Worm (Caenorhabditis elegans) whole organism, L4 larva: ENCODE data around the gene atad-3.

Experiments
- F49E8.2 ChIP-seq: sonication (generic microtip); optimal IDR thresholded peaks from 2 replicates; lab custom pipeline; 2016; ENCODE audit warnings: missing compliant biosample characterization, mild to moderate bottlenecking, missing genetic modification characterization, borderline replicate concordance
- T20F7.1 ChIP-seq: fragments of 200-800 bp; sonication (Bioruptor generic); optimal IDR thresholded peaks from 2 replicates; lab custom pipeline; 2018; ENCODE audit warnings: mild to moderate bottlenecking, missing genetic modification characterization, missing compliant biosample characterization
- T26A8.4 ChIP-seq: fragments of 200-800 bp; sonication (Bioruptor generic); IDR thresholded peaks from 2 replicates; pipeline ENCODE4 v1.3.6; 2022; ENCODE audit warnings: missing genetic modification characterization, missing compliant biosample characterization
- aha-1 ChIP-seq: fragments of 150-350 bp; peaks from one replicate; lab custom pipeline; 2014; ENCODE audit warnings: missing biosample characterization, missing genetic modification characterization
- aly-2 ChIP-seq: sonication (generic microtip); optimal IDR thresholded peaks from 2 replicates; lab custom pipeline; 2018; ENCODE audit warnings: missing biosample characterization, missing genetic modification characterization
- ama-1 ChIP-seq: fragments of 150-350 bp; optimal IDR thresholded peaks from 2 replicates; lab custom pipeline; 2014; ENCODE audit warnings: inconsistent platforms, mixed read lengths
- arid-1 ChIP-seq: fragments of 200-800 bp; sonication (Bioruptor generic); conservative IDR thresholded peaks from 2 replicates; pipeline ENCODE4 v1.3.6; 2022; ENCODE audit warnings: missing genetic modification reagents, missing genetic modification characterization, missing compliant biosample characterization
- ceh-20 ChIP-seq: fragments of 200-800 bp; sonication (Bioruptor generic); IDR thresholded peaks from 2 replicates; pipeline ENCODE4 v1.3.6; 2022; ENCODE audit warnings: missing genetic modification reagents, missing genetic modification characterization, missing compliant biosample characterization
- ces-1 ChIP-seq: fragments of 150-350 bp; sonication (generic microtip); optimal IDR thresholded peaks from 4 replicates; lab custom pipeline; 2014; ENCODE audit warnings: missing biosample characterization, missing genetic modification reagents, missing genetic modification characterization
- ctbp-1 ChIP-seq: fragments of 200-800 bp; sonication (Bioruptor generic); IDR thresholded peaks from 2 replicates; pipeline ENCODE4 v1.3.6; 2022; ENCODE audit warnings: missing genetic modification reagents, missing genetic modification characterization, missing compliant biosample characterization
- daf-12 ChIP-seq: fragments of 150-350 bp; optimal IDR thresholded peaks from 2 replicates; lab custom pipeline; 2014; ENCODE audit warnings: missing biosample characterization, missing genetic modification reagents, missing genetic modification characterization
- dmd-6 ChIP-seq: fragments of 200-800 bp; sonication (Bioruptor generic); IDR thresholded peaks from 2 replicates; pipeline ENCODE4 v1.3.6; 2022; ENCODE audit warnings: missing genetic modification reagents, missing genetic modification characterization, missing compliant biosample characterization
- dpl-1 ChIP-seq: fragments of 150-350 bp; optimal IDR thresholded peaks from 2 replicates; lab custom pipeline; 2014; ENCODE audit warnings: missing biosample characterization, missing genetic modification reagents, missing genetic modification characterization
- egl-27 ChIP-seq: sonication (generic microtip); optimal IDR thresholded peaks from 3 replicates; lab custom pipeline; 2017; ENCODE audit warnings: missing biosample characterization, missing genetic modification reagents, missing genetic modification characterization
- fkh-10 ChIP-seq: fragments of 150-350 bp; optimal IDR thresholded peaks from 2 replicates; lab custom pipeline; 2014; ENCODE audit warnings: missing biosample characterization, missing genetic modification reagents, missing genetic modification characterization
- hlh-30 ChIP-seq: sonication (generic microtip); optimal IDR thresholded peaks from 2 replicates; lab custom pipeline; 2017; ENCODE audit warnings: antibody characterized with exemption, mild to moderate bottlenecking, missing genetic modification characterization, missing compliant biosample characterization; ENCODE audit not compliant: insufficient read depth
- jun-1 ChIP-seq: fragments of 150-350 bp; optimal IDR thresholded peaks from 2 replicates; lab custom pipeline; 2014; ENCODE audit warnings: missing biosample characterization, missing genetic modification reagents, missing genetic modification characterization
- lin-38 ChIP-seq: fragments of 200-800 bp; sonication (Bioruptor generic); IDR thresholded peaks from 2 replicates; pipeline ENCODE4 v1.3.6; 2022; ENCODE audit warnings: missing genetic modification reagents, missing genetic modification characterization, missing compliant biosample characterization
- lsy-2 ChIP-seq, 2 experiments: fragments of 150-350 bp in 1 of 2; sonication (generic microtip) in 1 of 2; optimal IDR thresholded peaks; 2 replicates each; lab custom pipeline; 2014 to 2017; ENCODE audit warnings: missing biosample characterization in 2 of 2, missing genetic modification characterization in 2 of 2
- madf-9 ChIP-seq: fragments of 200-800 bp; sonication (Bioruptor generic); conservative IDR thresholded peaks from 2 replicates; pipeline ENCODE4 v1.3.6; 2022; ENCODE audit warnings: missing genetic modification reagents, missing genetic modification characterization, missing compliant biosample characterization
- mdt-29 ChIP-seq: fragments of 200-800 bp; sonication (Bioruptor generic); IDR thresholded peaks from 2 replicates; pipeline ENCODE4 v1.3.6; 2022; ENCODE audit warnings: missing genetic modification reagents, missing genetic modification characterization, missing compliant biosample characterization
- mep-1 ChIP-seq: fragments of 150-350 bp; sonication (generic microtip); optimal IDR thresholded peaks from 3 replicates; lab custom pipeline; 2014; ENCODE audit warnings: missing biosample characterization, missing genetic modification characterization
- nhr-11 ChIP-seq: fragments of 150-350 bp; optimal IDR thresholded peaks from 2 replicates; lab custom pipeline; 2014; ENCODE audit warnings: missing biosample characterization, missing genetic modification characterization
- nhr-25 ChIP-seq: sonication (generic microtip); optimal IDR thresholded peaks from 2 replicates; lab custom pipeline; 2017; ENCODE audit warnings: missing genetic modification characterization, mild to moderate bottlenecking, missing compliant biosample characterization, antibody characterized with exemption, moderate library complexity, borderline replicate concordance; ENCODE audit not compliant: insufficient read depth
- pqm-1 ChIP-seq: sonication (generic microtip); optimal IDR thresholded peaks from 2 replicates; lab custom pipeline; 2017; ENCODE audit warnings: missing biosample characterization, missing genetic modification characterization
- rbr-2 ChIP-seq: sonication (generic microtip); optimal IDR thresholded peaks from 2 replicates; lab custom pipeline; 2016; ENCODE audit warnings: missing genotype, missing genetic modification characterization, missing compliant biosample characterization
- saeg-2 ChIP-seq: fragments of 200-800 bp; sonication (Bioruptor generic); IDR thresholded peaks from 2 replicates; pipeline ENCODE4 v1.3.6; 2022; ENCODE audit warnings: missing genetic modification reagents, missing genetic modification characterization, missing compliant biosample characterization
- skn-1 ChIP-seq: fragments of 150-350 bp; optimal IDR thresholded peaks from 2 replicates; lab custom pipeline; 2014; ENCODE audit warnings: missing biosample characterization, missing genetic modification characterization
- tra-1 ChIP-seq: fragments of 200-800 bp; sonication (Bioruptor generic); IDR thresholded peaks from 2 replicates; pipeline ENCODE4 v1.3.6; 2022; ENCODE audit warnings: missing genetic modification reagents, missing genetic modification characterization, missing compliant biosample characterization
- unc-62 ChIP-seq, 3 experiments: fragments of 150-350 bp in 1 of 3; sonication (generic microtip); optimal IDR thresholded peaks in 2 of 3; peaks in 1 of 3; 1 replicate in 1 of 3; 2 replicates in 2 of 3; lab custom pipeline; 2014 to 2017; ENCODE audit warnings: missing biosample characterization in 3 of 3, missing genetic modification characterization in 3 of 3, missing genetic modification reagents in 3 of 3, missing genotype in 1 of 3
- vab-7 ChIP-seq: fragments of 200-800 bp; sonication (Bioruptor generic); IDR thresholded peaks from 2 replicates; pipeline ENCODE4 v1.3.6; 2022; ENCODE audit warnings: missing genetic modification reagents, missing genetic modification characterization, missing compliant biosample characterization
- zfp-3 ChIP-seq: fragments of 200-800 bp; sonication (Bioruptor generic); conservative IDR thresholded peaks from 2 replicates; pipeline ENCODE4 v1.3.6; 2022; ENCODE audit warnings: missing genetic modification reagents, missing genetic modification characterization, missing compliant biosample characterization
- ztf-11 ChIP-seq: fragments of 150-350 bp; optimal IDR thresholded peaks from 2 replicates; lab custom pipeline; 2014; ENCODE audit warnings: missing biosample characterization, missing genetic modification characterization

atad-3 gene

ce11 chrII:10234398-10234797, 14.4 kb upstream of the atad-3 start, which contains the start of gene ubxn-5:
Gene ubxn-5 (minus strand): TSS chrII:10234498.
- TF ChIP-seq nhr-11 (tag; lab: Kevin White, UChicago) (no peak), mdt-29 (GFP tag; lab: Robert Waterston, UW) (no peak), rbr-2 (tag; lab: Kevin White, UChicago) (no peak), ces-1 (GFP tag; lab: Kevin White, UChicago) (no peak), saeg-2 (GFP tag; lab: Robert Waterston, UW) (no peak), hlh-30 (tag; lab: Kevin White, UChicago) (no peak), T20F7.1 (GFP tag; lab: Kevin White, UChicago) (no peak), lin-38 (GFP tag; lab: Robert Waterston, UW) (no peak), egl-27 (tag; lab: Kevin White, UChicago) (no peak), ctbp-1 (GFP tag; lab: Robert Waterston, UW) (no peak)

- no peak for TF ChIP-seq tra-1 (GFP tag; lab: Robert Waterston, UW)
- no peak for TF ChIP-seq mdt-29 (GFP tag; lab: Robert Waterston, UW)
- no peak for TF ChIP-seq zfp-3 (GFP tag; lab: Robert Waterston, UW)
- TF ChIP-seq ztf-11 (tag; lab: Kevin White, UChicago) = no peak
- no peak for TF ChIP-seq lsy-2 (tag; optimal IDR thresholded peaks at IDR 0.05; lab: Kevin White, UChicago)
- TF ChIP-seq pqm-1 (tag; lab: Kevin White, UChicago) = no peak
- no peak for TF ChIP-seq rbr-2 (tag; lab: Kevin White, UChicago)
- no peak for TF ChIP-seq jun-1 (tag; lab: Kevin White, UChicago)
Observed at ce11 chrII:10239595-10239994, 9.2 kb upstream of the atad-3 start, which contains the start of gene mec-15. Gene mec-15 (minus strand): TSS chrII:10239695.

ce11 chrII:10242294-10242693, 6.5 kb upstream of the atad-3 start, which contains the start of gene mrps-14:
Gene mrps-14 (minus strand): TSS chrII:10242490.
- no peak for TF ChIP-seq fkh-10 (GFP tag; lab: Kevin White, UChicago)
- TF ChIP-seq T26A8.4 (GFP tag; lab: Robert Waterston, UW) = no peak
- TF ChIP-seq skn-1 = no peak
- TF ChIP-seq mep-1 (tag; lab: Kevin White, UChicago) = no peak
- 0 out of 2 replicates have a peak, but pooled peaks have one; percentile 31 for TF ChIP-seq vab-7 (GFP tag; lab: Robert Waterston, UW)
- no peak for TF ChIP-seq dmd-6 (GFP tag; lab: Robert Waterston, UW)
- TF ChIP-seq arid-1 (GFP tag; lab: Robert Waterston, UW) = 0 out of 2 replicates have a peak, but pooled peaks have one; percentile 14
- TF ChIP-seq ceh-20 (GFP tag; lab: Robert Waterston, UW) = no peak
- no peak for TF ChIP-seq dpl-1 (GFP tag; lab: Kevin White, UChicago)
- TF ChIP-seq F49E8.2 (tag; lab: Kevin White, UChicago) = no peak
- no peak for TF ChIP-seq tra-1 (GFP tag; lab: Robert Waterston, UW)
- TF ChIP-seq madf-9 (GFP tag; lab: Robert Waterston, UW) = no peak
- TF ChIP-seq lin-38 (GFP tag; lab: Robert Waterston, UW) = peak; percentile 37
- TF ChIP-seq ama-1 (lab: Kevin White, UChicago) = peak; percentile 44
- TF ChIP-seq aha-1 (tag; lab: Kevin White, UChicago) = no peak
- TF ChIP-seq hlh-30 (tag; lab: Kevin White, UChicago) = no peak
- no peak for TF ChIP-seq daf-12 (tag; lab: Kevin White, UChicago)
- no peak for TF ChIP-seq aly-2 (tag; lab: Kevin White, UChicago)

- TF ChIP-seq nhr-25 (no peak), unc-62 (GFP tag; optimal IDR thresholded peaks at IDR 0.05 in 1 of 2; lab: Kevin White, UChicago) (peak in 1 of 2 experiments; percentile 92), unc-62 (tag; optimal IDR thresholded peaks at IDR 0.05; lab: Kevin White, UChicago) (no peak)
- TF ChIP-seq, all 104 proteins: peak for 1
Observed at ce11 chrII:10245612-10246011, 3.2 kb upstream of the atad-3 start.
